Worm (Caenorhabditis elegans): ENCODE data around the gene F52E10.2.
A peak's percentile ranks its signal among the peaks of the same experiment; 100 is the strongest.

DNA sequence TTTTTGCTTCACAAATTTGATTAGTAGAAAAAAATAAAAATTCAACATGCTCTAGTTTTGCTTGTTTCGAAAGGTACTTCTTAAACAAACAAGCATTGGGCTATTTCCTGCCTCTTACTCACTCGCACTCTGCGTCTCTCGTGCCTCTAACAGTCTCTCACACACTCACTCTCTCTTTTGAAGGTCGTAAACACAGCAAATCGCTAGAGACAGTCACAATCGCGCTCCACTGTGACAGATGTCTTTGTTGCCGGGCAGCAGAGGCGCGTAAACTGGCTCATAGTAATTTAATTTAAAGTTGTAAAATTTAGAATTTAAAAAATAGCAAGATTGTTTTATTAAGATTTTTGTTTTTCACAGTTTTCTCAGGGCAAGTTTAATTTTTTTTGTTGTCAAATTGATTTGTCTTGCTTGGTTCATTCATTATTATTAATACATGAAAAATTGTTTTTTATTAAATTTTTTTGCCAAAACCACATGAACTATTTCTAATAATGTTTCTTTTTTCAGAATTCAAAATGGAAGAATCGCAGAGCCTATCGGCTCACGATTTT is 49.0 kb upstream of the F52E10.2 start, which contains the start of gene taf-3:
- TF ChIP-seq nhr-12 (tag; optimal IDR thresholded peaks at IDR 0.05), result no peak
- no peak for TF ChIP-seq ceh-9 (tag; optimal IDR thresholded peaks at IDR 0.05)
- no peak for TF ChIP-seq elt-3 (tag; optimal IDR thresholded peaks at IDR 0.05)
- no peak for TF ChIP-seq fkh-10 (GFP tag; optimal IDR thresholded peaks at IDR 0.05)
- no peak for TF ChIP-seq zag-1 (tag; optimal IDR thresholded peaks at IDR 0.05)
- TF ChIP-seq nfya-1 (tag; optimal IDR thresholded peaks at IDR 0.05; ENCODE audit: insufficient read depth), result peak; percentile 69
- TF ChIP-seq ceh-82 (tag; optimal IDR thresholded peaks at IDR 0.05), result no peak
- peak; percentile 50 for TF ChIP-seq nhr-23 (tag; optimal IDR thresholded peaks at IDR 0.05)
- no peak for TF ChIP-seq nhr-237 (tag; optimal IDR thresholded peaks at IDR 0.05)
- no peak for TF ChIP-seq mdl-1 (tag; optimal IDR thresholded peaks at IDR 0.05)
- TF ChIP-seq pqm-1 (tag; optimal IDR thresholded peaks at IDR 0.05), result peak; percentile 59
- no peak for TF ChIP-seq nhr-67 (tag; optimal IDR thresholded peaks at IDR 0.05)
